Worm (Caenorhabditis elegans) whole organism, late embryonic: ENCODE data around the gene fbxa-196.

ENCODE experiments used
- ceh-2 ChIP-seq: sonication (generic microtip); optimal IDR thresholded peaks from 2 replicates; lab custom pipeline; 2016; ENCODE audit warnings: missing genotype, missing genetic modification characterization, missing compliant biosample characterization
- ceh-45 ChIP-seq: fragments of 200-800 bp; sonication (Bioruptor generic); IDR thresholded peaks from 2 replicates; pipeline ENCODE4 v1.3.6; 2022; ENCODE audit warnings: missing genetic modification reagents, missing genetic modification characterization, missing compliant biosample characterization
- ceh-6 ChIP-seq: fragments of 200-800 bp; sonication (Bioruptor generic); optimal IDR thresholded peaks from 2 replicates; lab custom pipeline; 2018; ENCODE audit warnings: mild to moderate bottlenecking, missing genetic modification characterization, missing compliant biosample characterization
- hlh-30 ChIP-seq: sonication (generic microtip); optimal IDR thresholded peaks from 2 replicates; lab custom pipeline; 2017; ENCODE audit warnings: antibody characterized with exemption, missing genetic modification characterization, missing compliant biosample characterization; ENCODE audit not compliant: insufficient read depth
- lim-6 ChIP-seq: sonication (generic microtip); optimal IDR thresholded peaks from 2 replicates; lab custom pipeline; 2016; ENCODE audit warnings: missing genetic modification characterization, missing compliant biosample characterization
- mec-3 ChIP-seq: sonication (generic microtip); optimal IDR thresholded peaks from 2 replicates; lab custom pipeline; 2016; ENCODE audit warnings: borderline replicate concordance, missing genetic modification characterization, missing compliant biosample characterization
- nhr-11 ChIP-seq: fragments of 150-350 bp; optimal IDR thresholded peaks from 2 replicates; lab custom pipeline; 2014; ENCODE audit warnings: missing biosample characterization, missing genetic modification characterization
- npax-4 ChIP-seq: sonication (generic microtip); optimal IDR thresholded peaks from 2 replicates; lab custom pipeline; 2016; ENCODE audit warnings: missing genetic modification characterization, missing compliant biosample characterization
- pha-4 ChIP-seq: fragments of 150-350 bp; optimal IDR thresholded peaks from 2 replicates; lab custom pipeline; 2018; ENCODE audit warnings: missing biosample characterization, missing genetic modification reagents, missing genetic modification characterization
- syd-9 ChIP-seq: sonication (generic microtip); optimal IDR thresholded peaks from 2 replicates; lab custom pipeline; 2016; ENCODE audit warnings: mild to moderate bottlenecking, missing genetic modification characterization, moderate library complexity, missing compliant biosample characterization
- tbx-2 ChIP-seq: sonication (generic microtip); optimal IDR thresholded peaks from 2 replicates; lab custom pipeline; 2016; ENCODE audit warnings: missing genetic modification characterization, missing compliant biosample characterization
- ttx-3 ChIP-seq: sonication (generic microtip); optimal IDR thresholded peaks from 2 replicates; lab custom pipeline; 2016; ENCODE audit warnings: missing genetic modification reagents, missing genetic modification characterization, missing compliant biosample characterization

DNA sequence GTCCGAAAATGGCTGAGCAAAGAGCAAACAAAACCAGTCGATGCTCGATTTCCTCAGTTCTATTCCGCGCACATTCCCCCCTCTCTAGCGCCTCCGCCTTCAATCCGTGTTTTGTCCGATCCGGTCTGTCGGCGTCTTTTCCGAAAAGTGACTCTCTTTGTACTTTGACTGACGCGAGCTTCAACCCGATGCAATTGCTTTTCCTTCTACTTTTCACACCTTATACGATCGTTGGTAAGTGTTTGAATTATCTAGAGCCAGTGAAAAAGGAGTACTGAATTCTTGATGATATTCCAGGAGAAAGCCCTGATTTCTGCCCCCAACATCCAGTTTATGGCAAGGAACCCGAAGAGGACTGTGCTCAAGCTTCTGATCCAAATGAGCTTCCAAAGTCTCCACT is 33.5 kb upstream of the fbxa-196 start, which contains the start of gene cht-6:
- TF ChIP-seq tbx-2 (tag; lab: Kevin White, UChicago) (no peak), mec-3 (tag; lab: Kevin White, UChicago) (no peak), hlh-30 (tag; lab: Kevin White, UChicago) (no peak), ttx-3 (no peak), pha-4 (tag; lab: Kevin White, UChicago) (no peak), ceh-2 (tag; lab: Kevin White, UChicago) (no peak), ceh-6 (GFP tag; lab: Kevin White, UChicago) (no peak), syd-9 (tag; lab: Kevin White, UChicago) (no peak), npax-4 (tag; lab: Kevin White, UChicago) (no peak), ceh-45 (no peak), lim-6 (tag; lab: Kevin White, UChicago) (no peak), nhr-11 (tag; lab: Kevin White, UChicago) (no peak)
